Worm (Caenorhabditis elegans) whole organism, midembryonic: Measurements from ENCODE around the gene K01B6.4.

Experiments
- cog-1 ChIP-seq: sonication (generic microtip); optimal IDR thresholded peaks from 2 replicates; lab custom pipeline; 2016; ENCODE audit warnings: missing genetic modification characterization, missing compliant biosample characterization
- med-1 ChIP-seq: sonication (generic microtip); optimal IDR thresholded peaks from 2 replicates; lab custom pipeline; 2017; ENCODE audit warnings: missing genetic modification characterization, mild to moderate bottlenecking, missing compliant biosample characterization, antibody characterized with exemption, missing genetic modification reagents; ENCODE audit not compliant: insufficient read depth
- ztf-29 ChIP-seq: fragments of 200-800 bp; sonication (Bioruptor generic); IDR thresholded peaks from 2 replicates; pipeline ENCODE4 v1.3.6; 2022; ENCODE audit warnings: missing genetic modification reagents, missing genetic modification characterization, missing compliant biosample characterization

DNA sequence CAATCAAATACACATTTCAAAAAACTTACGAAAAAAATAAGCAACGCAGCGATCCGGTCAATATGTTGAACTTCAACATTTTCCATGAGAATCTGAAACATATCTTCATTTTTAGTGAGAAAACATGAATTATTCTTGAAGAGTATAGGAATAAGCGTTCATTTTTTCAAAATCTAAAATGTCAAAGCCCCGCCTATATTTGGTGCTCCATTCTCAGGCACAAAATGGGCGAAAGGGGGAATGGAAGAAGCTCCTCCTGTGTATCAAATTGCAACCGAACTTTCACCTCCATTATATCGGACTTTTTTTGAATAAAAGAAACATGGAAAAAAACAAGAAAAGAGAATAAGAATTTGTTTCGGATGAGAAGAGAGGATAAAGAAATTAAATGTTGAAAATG is 9.4 kb upstream of the K01B6.4 start, which contains the start of gene srx-45:
- TF ChIP-seq ztf-29 (no peak), med-1 (GFP tag; lab: Kevin White, UChicago) (no peak), cog-1 (tag; lab: Kevin White, UChicago) (no peak)
